Fruit fly (Drosophila melanogaster): Measurements from ENCODE around the gene CASK.

DNA sequence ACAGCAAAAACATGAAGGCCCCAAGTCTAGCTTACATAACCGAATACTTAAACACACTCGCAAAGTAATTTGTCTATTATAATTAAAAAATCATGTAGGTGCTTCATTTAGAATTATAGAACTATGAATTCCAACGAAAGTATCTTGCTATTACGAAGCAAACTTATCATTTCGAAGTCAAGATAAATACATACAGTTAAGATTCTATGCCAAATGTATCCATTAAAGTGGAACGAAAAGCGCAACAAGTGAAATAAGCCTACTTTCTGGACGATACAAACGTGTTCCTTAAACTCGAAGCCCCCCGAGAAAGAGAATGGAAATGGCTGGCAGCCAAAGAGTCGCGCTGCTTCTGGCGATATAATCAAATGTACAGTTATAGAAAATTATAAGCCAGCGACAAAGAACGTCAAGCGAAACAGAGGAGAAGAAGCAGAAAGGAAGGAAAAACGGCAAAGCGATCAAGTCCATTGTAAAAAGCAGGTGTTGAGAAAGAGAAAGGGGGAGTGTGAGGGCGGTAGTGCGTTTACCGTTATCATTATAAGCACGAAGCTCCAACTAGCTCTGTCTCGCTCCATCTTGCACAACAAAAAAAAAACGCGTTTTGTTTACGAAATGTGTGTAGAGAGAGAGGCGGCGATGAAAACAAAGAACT lies 30.2 kb upstream of the CASK start:
- TF ChIP-seq psq (optimal IDR thresholded peaks at IDR 0.05) (no peak), h (optimal IDR thresholded peaks at IDR 0.05) (no peak), Sin3A (optimal IDR thresholded peaks at IDR 0.05) (no peak)
